Worm (Caenorhabditis elegans): ENCODE measurements around the gene C07G1.15.

C07G1.15 gene

DNA sequence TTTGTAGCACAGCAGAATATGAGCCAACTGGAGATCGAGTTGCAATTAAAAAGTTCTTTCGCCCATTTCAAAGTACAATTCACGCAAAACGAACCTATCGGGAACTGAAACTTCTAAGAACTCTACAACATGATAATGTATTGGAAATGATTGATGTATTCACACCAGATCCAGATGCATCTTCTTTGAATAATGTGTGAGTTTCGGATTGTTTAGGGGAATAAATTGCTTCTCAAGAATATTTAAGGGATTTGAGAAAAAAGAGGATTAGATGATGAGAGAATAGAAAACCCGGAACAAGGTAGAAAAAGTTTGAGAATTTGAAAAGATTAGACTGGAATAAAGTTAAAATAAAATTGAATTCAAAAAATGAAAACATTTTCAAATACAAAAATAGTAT lies 25.4 kb upstream of the C07G1.15 start:
- no peak for TF ChIP-seq K02D7.2 (tag; optimal IDR thresholded peaks at IDR 0.05)
- TF ChIP-seq dve-1 (tag; optimal IDR thresholded peaks at IDR 0.05) = no peak

DNA sequence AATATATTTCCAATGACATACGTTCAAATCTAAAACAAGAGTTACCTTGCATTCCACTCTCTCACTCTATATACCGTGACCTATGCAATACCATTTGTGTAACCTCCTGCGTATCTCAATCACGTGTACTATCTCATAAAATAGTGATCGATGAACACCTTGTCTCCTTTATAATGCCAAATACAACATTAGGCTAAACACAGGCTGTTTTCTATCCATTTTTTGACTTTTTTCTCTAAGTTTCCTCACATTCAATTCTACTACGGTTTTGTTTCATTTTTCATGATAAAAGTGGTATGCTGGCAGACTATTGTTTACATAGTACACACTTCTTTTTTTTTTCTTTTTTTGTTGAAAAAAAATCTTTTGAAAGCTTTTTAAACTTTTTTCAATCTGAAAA lies 23.5 kb upstream of the C07G1.15 start:
- no peak for TF ChIP-seq ceh-30 (tag; optimal IDR thresholded peaks at IDR 0.05)
- TF ChIP-seq ets-4 (tag; optimal IDR thresholded peaks at IDR 0.05) = no peak
- TF ChIP-seq gmeb-2 (tag; optimal IDR thresholded peaks at IDR 0.05) = no peak
- peak; percentile 91 for TF ChIP-seq hlh-30 (tag; optimal IDR thresholded peaks at IDR 0.05; ENCODE audit: insufficient read depth)
- TF ChIP-seq nfya-1 (tag; optimal IDR thresholded peaks at IDR 0.05) = peak; percentile 10
- no peak for TF ChIP-seq K02D7.2 (tag; optimal IDR thresholded peaks at IDR 0.05)
- no peak for TF ChIP-seq rnt-1 (tag; optimal IDR thresholded peaks at IDR 0.05)

DNA sequence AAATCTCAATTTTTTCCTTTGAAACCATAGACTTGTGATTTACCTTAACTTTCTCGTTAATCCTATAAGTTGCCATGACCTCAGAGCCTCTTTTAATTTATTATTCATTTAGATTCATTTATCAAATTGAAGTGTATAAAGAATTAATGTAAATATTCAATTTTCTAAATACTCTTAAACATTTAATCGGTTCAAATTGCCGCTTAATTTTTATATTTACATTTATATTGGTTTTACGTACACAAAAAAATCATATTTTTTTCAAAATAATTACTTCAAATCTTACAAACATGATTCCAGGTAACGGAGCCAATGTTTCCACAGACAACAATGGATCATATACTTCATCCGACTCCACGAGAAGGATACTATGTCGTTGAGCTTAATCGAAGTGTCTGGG lies 21.3 kb upstream of the C07G1.15 start, which contains the start of gene pmk-1:
Gene pmk-1 (plus strand): TSS at position 301 of the 400 bp plus-strand sequence.
- TF ChIP-seq unc-42 (tag; optimal IDR thresholded peaks at IDR 0.05) = no peak
- no peak for TF ChIP-seq K02D7.2 (tag; optimal IDR thresholded peaks at IDR 0.05)
- no peak for TF ChIP-seq ref-2 (tag; optimal IDR thresholded peaks at IDR 0.05)
- TF ChIP-seq eyg-1 (tag; optimal IDR thresholded peaks at IDR 0.05) = no peak
- no peak for TF ChIP-seq pag-3 (tag; optimal IDR thresholded peaks at IDR 0.05; ENCODE audit: borderline replicate concordance)
- TF ChIP-seq ceh-18 (tag; optimal IDR thresholded peaks at IDR 0.05) = no peak

ce11 chrIV:8151721-8152120 lies 18.1 kb upstream of the C07G1.15 start:
- TF ChIP-seq gmeb-2 (tag; optimal IDR thresholded peaks at IDR 0.05) = no peak
- no peak for TF ChIP-seq eyg-1 (tag; optimal IDR thresholded peaks at IDR 0.05)
- no peak for TF ChIP-seq mec-3 (tag; optimal IDR thresholded peaks at IDR 0.05; ENCODE audit: borderline replicate concordance)
- no peak for TF ChIP-seq hlh-13 (GFP tag; optimal IDR thresholded peaks at IDR 0.05)
- TF ChIP-seq sdc-2 (tag; optimal IDR thresholded peaks at IDR 0.05) = no peak
- no peak for TF ChIP-seq ref-2 (tag; optimal IDR thresholded peaks at IDR 0.05)
- no peak for TF ChIP-seq lim-6 (tag; optimal IDR thresholded peaks at IDR 0.05)

DNA sequence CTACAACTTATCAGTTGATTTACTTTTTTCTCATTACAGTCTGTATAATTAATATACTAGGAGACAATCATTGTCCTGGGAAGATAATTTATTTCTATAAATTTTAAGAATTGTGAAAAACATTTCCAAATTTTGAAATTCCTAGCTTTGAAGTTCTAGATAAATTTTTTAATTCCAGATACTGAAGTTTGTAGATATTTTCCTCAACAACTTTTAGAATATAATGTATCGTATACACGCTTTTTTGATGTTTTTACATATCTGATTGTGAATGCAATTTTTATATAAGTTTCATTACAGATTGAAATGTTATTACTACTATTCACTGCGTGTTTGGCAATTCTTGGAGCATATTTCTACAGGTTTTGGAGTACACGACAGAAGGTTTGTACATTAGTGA lies 17.6 kb upstream of the C07G1.15 start, which contains the start of gene faah-2:
Gene faah-2 (plus strand): TSS at position 301 of the 400 bp plus-strand sequence.
- no peak for TF ChIP-seq pros-1 (tag; optimal IDR thresholded peaks at IDR 0.05)
- no peak for TF ChIP-seq unc-86 (tag; optimal IDR thresholded peaks at IDR 0.05)
- TF ChIP-seq hlh-30 (tag; optimal IDR thresholded peaks at IDR 0.05; ENCODE audit: insufficient read depth) = no peak
- no peak for TF ChIP-seq pat-9 (tag; optimal IDR thresholded peaks at IDR 0.05)
- no peak for TF ChIP-seq hlh-8 (tag; optimal IDR thresholded peaks at IDR 0.05)
- no peak for TF ChIP-seq unc-55 (GFP tag; optimal IDR thresholded peaks at IDR 0.05)
- no peak for TF ChIP-seq sox-2 (GFP tag; IDR thresholded peaks at IDR 0.05)
- no peak for TF ChIP-seq odd-2 (tag; optimal IDR thresholded peaks at IDR 0.05)
- no peak for TF ChIP-seq ceh-9 (tag; optimal IDR thresholded peaks at IDR 0.05)

DNA sequence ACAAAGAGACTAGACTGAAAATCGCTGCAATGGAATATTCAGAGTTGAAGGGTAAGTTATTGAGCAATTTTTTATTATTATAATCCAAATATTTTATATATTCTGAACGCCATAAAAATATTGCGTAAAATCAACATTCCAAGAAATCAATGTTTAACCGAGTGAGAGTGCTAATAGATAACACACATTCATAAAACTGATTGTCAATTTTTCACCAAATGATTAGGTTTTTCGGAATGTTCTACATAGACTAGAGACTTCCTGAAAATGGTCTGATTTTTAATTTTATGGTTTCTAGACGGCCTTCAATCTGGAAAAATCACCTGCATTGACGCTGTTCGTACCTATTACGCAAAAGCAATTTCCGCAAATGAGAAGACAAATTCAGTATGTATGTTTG lies 17.1 kb upstream of the C07G1.15 start:
- TF ChIP-seq zip-5 (tag; optimal IDR thresholded peaks at IDR 0.05) = no peak
- TF ChIP-seq ceh-45 (GFP tag; IDR thresholded peaks at IDR 0.05) = no peak
- no peak for TF ChIP-seq ceh-9 (tag; optimal IDR thresholded peaks at IDR 0.05)
- no peak for TF ChIP-seq K02D7.2 (tag; optimal IDR thresholded peaks at IDR 0.05)
- TF ChIP-seq ceh-30 (tag; optimal IDR thresholded peaks at IDR 0.05) = no peak
- no peak for TF ChIP-seq rnt-1 (tag; optimal IDR thresholded peaks at IDR 0.05)

DNA sequence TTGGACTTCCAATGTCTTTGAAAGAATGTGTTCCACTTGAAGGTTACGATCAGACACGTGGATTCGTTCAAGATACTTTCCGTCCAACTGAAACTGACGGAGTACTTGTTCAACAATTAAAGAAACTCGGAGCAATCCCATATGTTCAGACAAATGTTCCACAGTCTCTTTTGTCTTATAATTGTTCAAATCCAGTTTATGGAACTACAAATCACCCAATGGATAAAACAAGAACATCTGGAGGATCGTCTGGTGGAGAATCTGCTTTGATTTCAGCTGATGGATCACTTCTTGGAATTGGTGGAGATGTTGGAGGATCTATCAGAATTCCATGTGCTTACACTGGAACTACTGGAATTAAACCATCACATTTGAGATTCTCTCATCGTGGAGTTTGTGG lies 16.6 kb upstream of the C07G1.15 start:
- TF ChIP-seq elt-4 (tag; optimal IDR thresholded peaks at IDR 0.05) = no peak
- no peak for TF ChIP-seq fkh-6 (tag; optimal IDR thresholded peaks at IDR 0.05)
- no peak for TF ChIP-seq ttx-3 (tag; optimal IDR thresholded peaks at IDR 0.05)
- no peak for TF ChIP-seq ceh-19 (GFP tag; optimal IDR thresholded peaks at IDR 0.05)
- TF ChIP-seq pqm-1 (tag; optimal IDR thresholded peaks at IDR 0.05) = no peak
- TF ChIP-seq ceh-30 (tag; optimal IDR thresholded peaks at IDR 0.05) = no peak
